Fruit fly (Drosophila melanogaster): ENCODE results near the gene Scsalpha1.

Scsalpha1 gene

DNA sequence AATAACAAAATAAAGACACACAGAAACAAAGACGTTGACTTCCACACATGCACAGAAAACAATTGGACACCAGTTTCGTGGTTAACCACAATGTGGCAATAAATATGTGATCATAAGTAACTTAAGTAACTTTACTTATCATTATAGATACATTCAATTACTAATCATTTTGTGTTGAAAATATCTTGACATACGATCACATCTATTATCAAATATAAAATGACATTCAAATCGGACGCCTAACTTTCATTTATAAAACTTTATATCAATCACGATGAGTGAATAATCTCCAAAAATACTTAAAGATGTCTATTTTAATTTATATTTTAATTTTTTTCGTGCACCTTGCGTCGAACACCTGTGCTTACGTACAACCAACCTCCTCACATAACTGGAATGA is 35.5 kb upstream of the Scsalpha1 start (continued):
- TF ChIP-seq salr (GFP tag; optimal IDR thresholded peaks at IDR 0.05): no peak
- TF ChIP-seq lz (GFP tag; optimal IDR thresholded peaks at IDR 0.05): peak; percentile 24
- peak; percentile 43 for TF ChIP-seq CG32006 (GFP tag; optimal IDR thresholded peaks at IDR 0.05)
- no peak for TF ChIP-seq vri (GFP tag; optimal IDR thresholded peaks at IDR 0.05)
- no peak for TF ChIP-seq Hr38 (GFP tag; optimal IDR thresholded peaks at IDR 0.05)
- peak; percentile 43 for TF ChIP-seq esn (GFP tag; optimal IDR thresholded peaks at IDR 0.05)
- TF ChIP-seq Blimp-1 (GFP tag; optimal IDR thresholded peaks at IDR 0.05): no peak
- no peak for TF ChIP-seq pdm3 (GFP tag; optimal IDR thresholded peaks at IDR 0.05)
- TF ChIP-seq fd85E (GFP tag; optimal IDR thresholded peaks at IDR 0.05): no peak
- no peak for TF ChIP-seq CG7368 (GFP tag; optimal IDR thresholded peaks at IDR 0.05)
- no peak for TF ChIP-seq CG9139 (GFP tag; optimal IDR thresholded peaks at IDR 0.05)
- peak; percentile 16 for TF ChIP-seq Sox102F (GFP tag; optimal IDR thresholded peaks at IDR 0.05)
- TF ChIP-seq CG11902 (GFP tag; optimal IDR thresholded peaks at IDR 0.05): no peak
- TF ChIP-seq CG6792 (GFP tag; optimal IDR thresholded peaks at IDR 0.05): no peak
- TF ChIP-seq CG11762 (GFP tag; optimal IDR thresholded peaks at IDR 0.05; ENCODE audit: insufficient read depth): no peak
- no peak for TF ChIP-seq Eip75B (GFP tag; optimal IDR thresholded peaks at IDR 0.05)
- peak; percentile 64 for TF ChIP-seq svp (GFP tag)
- TF ChIP-seq CG11294 (GFP tag; IDR thresholded peaks at IDR 0.05): no peak

DNA sequence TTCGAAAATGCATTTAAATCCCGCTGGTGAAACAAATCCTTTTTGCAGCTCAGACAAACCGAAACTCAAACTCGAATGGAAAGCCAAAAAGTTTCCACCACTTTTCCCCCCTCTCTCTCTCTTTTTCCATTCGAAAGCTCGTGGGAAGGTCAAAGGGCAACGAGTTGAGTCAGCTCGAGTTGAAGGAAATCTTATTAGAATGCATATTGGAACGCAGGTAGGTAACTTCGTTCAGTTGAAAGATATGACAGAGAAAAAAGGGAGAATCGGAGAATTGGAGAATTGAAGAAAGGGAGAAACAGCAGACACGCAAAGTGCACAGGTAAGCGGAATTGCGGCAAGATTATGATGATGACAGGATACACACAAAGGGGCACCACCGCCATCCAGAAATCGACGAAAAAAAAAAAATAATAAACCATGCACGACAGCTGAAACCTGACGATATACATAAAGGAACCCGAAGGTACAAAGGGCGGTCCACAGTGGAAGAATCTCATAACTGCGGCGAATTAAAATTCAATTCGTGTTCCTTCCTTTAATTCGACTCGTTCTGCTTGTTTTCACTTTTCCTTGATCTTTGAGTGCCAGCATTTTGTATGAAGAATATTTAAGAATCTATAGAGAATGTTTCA is 31.3 kb upstream of the Scsalpha1 start:
- peak; percentile 55 for TF ChIP-seq Eip78C (GFP tag)
- TF ChIP-seq CG3919 (GFP tag; optimal IDR thresholded peaks at IDR 0.05): peak; percentile 4
- TF ChIP-seq CG3032 (tag; optimal IDR thresholded peaks at IDR 0.05): no peak
- TF ChIP-seq Sox102F (GFP tag; optimal IDR thresholded peaks at IDR 0.05): peak; percentile 35
- no peak for TF ChIP-seq OdsH (GFP tag; optimal IDR thresholded peaks at IDR 0.05)
- no peak for TF ChIP-seq cyc (GFP tag; optimal IDR thresholded peaks at IDR 0.05)
- peak; percentile 70 to 86 for TF ChIP-seq ss (GFP tag; optimal IDR thresholded peaks at IDR 0.05)
- TF ChIP-seq Hr38 (GFP tag; optimal IDR thresholded peaks at IDR 0.05): no peak
- TF ChIP-seq CG6808 (GFP tag; optimal IDR thresholded peaks at IDR 0.05): peak; percentile 40
- peak; percentile 5; the same call in 1 of the 3 replicates for TF ChIP-seq CG6163 (GFP tag; IDR thresholded peaks at IDR 0.05)
- TF ChIP-seq svp (GFP tag): peak; percentile 57
- TF ChIP-seq fkh (GFP tag; optimal IDR thresholded peaks at IDR 0.05): no peak
- TF ChIP-seq Sox14 (GFP tag; optimal IDR thresholded peaks at IDR 0.05): no peak
- TF ChIP-seq Blimp-1 (GFP tag; optimal IDR thresholded peaks at IDR 0.05): peak; percentile 57

DNA sequence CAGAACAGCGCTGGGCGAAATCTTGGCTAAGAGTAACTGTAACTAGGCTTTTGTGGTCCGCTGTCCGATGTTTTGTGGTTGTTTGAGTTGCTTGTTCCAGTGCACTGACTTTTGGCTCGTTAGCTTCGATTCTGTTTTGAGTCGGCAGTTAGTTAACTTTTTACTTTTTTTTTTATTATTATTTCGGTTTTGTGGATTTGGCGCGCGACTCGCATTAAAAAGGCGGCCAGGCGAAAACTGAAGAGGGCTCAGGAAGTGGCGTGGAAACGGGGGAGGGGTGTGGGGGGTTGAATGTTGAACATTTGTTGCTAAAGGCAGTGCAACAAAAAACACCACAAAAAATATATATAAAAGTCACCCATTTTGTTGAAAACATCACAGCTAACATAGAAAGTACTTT is 30.6 kb upstream of the Scsalpha1 start:
- TF ChIP-seq CG6163 (GFP tag; IDR thresholded peaks at IDR 0.05): 0 out of 3 replicates have a peak, but pooled peaks have one; percentile 11
- TF ChIP-seq spab (GFP tag; optimal IDR thresholded peaks at IDR 0.05): no peak
- TF ChIP-seq Sox15 (GFP tag; optimal IDR thresholded peaks at IDR 0.05): no peak

dm6 chr3L:3784001-3784400 is 30.0 kb upstream of the Scsalpha1 start:
- TF ChIP-seq CG6808 (GFP tag; optimal IDR thresholded peaks at IDR 0.05) (no peak), Blimp-1 (GFP tag; optimal IDR thresholded peaks at IDR 0.05) (no peak), Eip78C (GFP tag) (peak; percentile 22), vri (GFP tag; optimal IDR thresholded peaks at IDR 0.05) (no peak), eg (GFP tag; IDR thresholded peaks at IDR 0.05) (peak; percentile 29; the same call in 1 of the 3 replicates), CG6276 (GFP tag; optimal IDR thresholded peaks at IDR 0.05) (peak; percentile 25), CG3032 (tag; optimal IDR thresholded peaks at IDR 0.05) (no peak), CG8632 (GFP tag; optimal IDR thresholded peaks at IDR 0.05) (no peak), fkh (GFP tag; optimal IDR thresholded peaks at IDR 0.05) (no peak), fd85E (GFP tag; optimal IDR thresholded peaks at IDR 0.05) (no peak), svp (GFP tag) (peak; percentile 0), Hr39 (GFP tag; optimal IDR thresholded peaks at IDR 0.05) (no peak), dsx (GFP tag; optimal IDR thresholded peaks at IDR 0.05; ENCODE audit: poor library complexity, severe bottlenecking) (peak; percentile 22), Met (GFP tag; optimal IDR thresholded peaks at IDR 0.05) (no peak), CG16779 (tag; optimal IDR thresholded peaks at IDR 0.05) (no peak), ss (GFP tag; optimal IDR thresholded peaks at IDR 0.05) (peak in 1 of 2 experiments; percentile 19), Sox102F (GFP tag; optimal IDR thresholded peaks at IDR 0.05) (no peak), CG11762 (GFP tag; optimal IDR thresholded peaks at IDR 0.05; ENCODE audit: insufficient read depth) (no peak), pdm3 (GFP tag; optimal IDR thresholded peaks at IDR 0.05) (no peak)
